Worm (Caenorhabditis elegans) whole organism, L4 larva: ENCODE measurements around the gene tmed-12.
"Not testable (repeated sequence)": the region's sequence is repeated elsewhere in the genome, so short reads cannot be mapped to it uniquely, and the experiment has no call there.

Experiments
- D1046.2 ChIP-seq: fragments of 200-800 bp; sonication (Bioruptor generic); IDR thresholded peaks from 2 replicates; pipeline ENCODE4 v1.3.6; 2022; ENCODE audit warnings: missing genetic modification characterization, missing compliant biosample characterization
- F26F4.8 ChIP-seq: fragments of 200-800 bp; sonication (Bioruptor generic); conservative IDR thresholded peaks from 2 replicates; pipeline ENCODE4 v1.3.6; 2022; ENCODE audit warnings: missing genetic modification characterization, missing compliant biosample characterization
- Y48G9A.11 ChIP-seq: fragments of 200-800 bp; sonication (Bioruptor generic); IDR thresholded peaks from 2 replicates; pipeline ENCODE4 v1.3.6; 2022; ENCODE audit warnings: missing genetic modification reagents, missing genetic modification characterization, missing compliant biosample characterization
- Y75B8A.6 ChIP-seq: fragments of 200-800 bp; sonication (Bioruptor generic); IDR thresholded peaks from 2 replicates; pipeline ENCODE4 v1.3.6; 2022; ENCODE audit warnings: missing genetic modification reagents, missing genetic modification characterization, missing compliant biosample characterization
- ces-1 ChIP-seq: fragments of 150-350 bp; sonication (generic microtip); optimal IDR thresholded peaks from 4 replicates; lab custom pipeline; 2014; ENCODE audit warnings: missing biosample characterization, missing genetic modification reagents, missing genetic modification characterization
- dmd-9 ChIP-seq: fragments of 200-800 bp; sonication (Bioruptor generic); IDR thresholded peaks from 2 replicates; pipeline ENCODE4 v1.3.6; 2022; ENCODE audit warnings: missing genetic modification reagents, missing genetic modification characterization, missing compliant biosample characterization
- dpl-1 ChIP-seq: fragments of 150-350 bp; optimal IDR thresholded peaks from 2 replicates; lab custom pipeline; 2014; ENCODE audit warnings: missing biosample characterization, missing genetic modification reagents, missing genetic modification characterization
- duxl-1 ChIP-seq: sonication (generic microtip); optimal IDR thresholded peaks from 2 replicates; lab custom pipeline; 2016; ENCODE audit warnings: mild to moderate bottlenecking, missing genetic modification characterization, moderate library complexity, missing compliant biosample characterization; ENCODE audit not compliant: poor library complexity
- hmg-1.1 ChIP-seq: fragments of 200-800 bp; sonication (Bioruptor generic); IDR thresholded peaks from 2 replicates; pipeline ENCODE4 v1.3.6; 2022; ENCODE audit warnings: missing genetic modification reagents, missing genetic modification characterization, missing compliant biosample characterization
- lin-29 ChIP-seq: fragments of 200-800 bp; sonication (Bioruptor generic); IDR thresholded peaks from 2 replicates; pipeline ENCODE4 v1.3.6; 2022; ENCODE audit warnings: missing genetic modification reagents, missing genetic modification characterization, missing compliant biosample characterization
- lin-38 ChIP-seq: fragments of 200-800 bp; sonication (Bioruptor generic); IDR thresholded peaks from 2 replicates; pipeline ENCODE4 v1.3.6; 2022; ENCODE audit warnings: missing genetic modification reagents, missing genetic modification characterization, missing compliant biosample characterization
- lsy-2 ChIP-seq, 2 experiments: fragments of 150-350 bp in 1 of 2; sonication (generic microtip) in 1 of 2; optimal IDR thresholded peaks; 2 replicates each; lab custom pipeline; 2014 to 2017; ENCODE audit warnings: missing biosample characterization in 2 of 2, missing genetic modification characterization in 2 of 2
- mxl-3 ChIP-seq: fragments of 200-800 bp; sonication (Bioruptor generic); optimal IDR thresholded peaks from 2 replicates; lab custom pipeline; 2018; ENCODE audit warnings: mild to moderate bottlenecking, missing genetic modification characterization, missing compliant biosample characterization
- nhr-11 ChIP-seq: fragments of 150-350 bp; optimal IDR thresholded peaks from 2 replicates; lab custom pipeline; 2014; ENCODE audit warnings: missing biosample characterization, missing genetic modification characterization
- nhr-25 ChIP-seq: sonication (generic microtip); optimal IDR thresholded peaks from 2 replicates; lab custom pipeline; 2017; ENCODE audit warnings: missing genetic modification characterization, mild to moderate bottlenecking, missing compliant biosample characterization, antibody characterized with exemption, moderate library complexity, borderline replicate concordance; ENCODE audit not compliant: insufficient read depth
- nhr-42 ChIP-seq: fragments of 200-800 bp; sonication (Bioruptor generic); IDR thresholded peaks from 2 replicates; pipeline ENCODE4 v1.3.6; 2022; ENCODE audit warnings: missing genetic modification characterization, missing compliant biosample characterization
- nhr-6 ChIP-seq: fragments of 150-350 bp; optimal IDR thresholded peaks from 2 replicates; lab custom pipeline; 2014; ENCODE audit warnings: missing biosample characterization, missing genetic modification characterization
- nhr-77 ChIP-seq: fragments of 150-350 bp; optimal IDR thresholded peaks from 2 replicates; lab custom pipeline; 2014; ENCODE audit warnings: missing biosample characterization, missing genetic modification characterization
- pha-4 ChIP-seq, 2 experiments: fragments of 150-350 bp in 1 of 2; fragments of 200-800 bp in 1 of 2; sonication (Bioruptor generic) in 1 of 2; IDR thresholded peaks in 1 of 2; optimal IDR thresholded peaks in 1 of 2; 2 replicates each; pipeline versions ENCODE4 v1.3.6 to Lab custom; 2014 to 2022; ENCODE audit warnings: missing genetic modification characterization in 2 of 2, missing genetic modification reagents in 2 of 2, missing biosample characterization in 1 of 2, missing compliant biosample characterization in 1 of 2
- saeg-2 ChIP-seq: fragments of 200-800 bp; sonication (Bioruptor generic); IDR thresholded peaks from 2 replicates; pipeline ENCODE4 v1.3.6; 2022; ENCODE audit warnings: missing genetic modification reagents, missing genetic modification characterization, missing compliant biosample characterization
- set-16 ChIP-seq: fragments of 200-800 bp; sonication (Bioruptor generic); IDR thresholded peaks from 2 replicates; pipeline ENCODE4 v1.3.6; 2022; ENCODE audit warnings: missing genetic modification reagents, missing genetic modification characterization, missing compliant biosample characterization
- spr-1 ChIP-seq: sonication (generic microtip); optimal IDR thresholded peaks from 2 replicates; lab custom pipeline; 2016; ENCODE audit warnings: mild to moderate bottlenecking, missing genetic modification characterization, missing compliant biosample characterization
- tra-1 ChIP-seq: fragments of 200-800 bp; sonication (Bioruptor generic); IDR thresholded peaks from 2 replicates; pipeline ENCODE4 v1.3.6; 2022; ENCODE audit warnings: missing genetic modification reagents, missing genetic modification characterization, missing compliant biosample characterization
- unc-130 ChIP-seq: sonication (generic microtip); optimal IDR thresholded peaks from 2 replicates; lab custom pipeline; 2016; ENCODE audit warnings: missing genetic modification reagents, missing genetic modification characterization, missing compliant biosample characterization
- unc-62 ChIP-seq, 3 experiments: fragments of 150-350 bp in 1 of 3; sonication (generic microtip); optimal IDR thresholded peaks in 2 of 3; peaks in 1 of 3; 1 replicate in 1 of 3; 2 replicates in 2 of 3; lab custom pipeline; 2014 to 2017; ENCODE audit warnings: missing biosample characterization in 3 of 3, missing genetic modification characterization in 3 of 3, missing genetic modification reagents in 3 of 3, missing genotype in 1 of 3
- vab-7 ChIP-seq: fragments of 200-800 bp; sonication (Bioruptor generic); IDR thresholded peaks from 2 replicates; pipeline ENCODE4 v1.3.6; 2022; ENCODE audit warnings: missing genetic modification reagents, missing genetic modification characterization, missing compliant biosample characterization
- zag-1 ChIP-seq: fragments of 150-350 bp; optimal IDR thresholded peaks from 2 replicates; lab custom pipeline; 2014; ENCODE audit warnings: missing biosample characterization, missing genetic modification characterization
- zip-11 ChIP-seq: fragments of 200-800 bp; sonication (Bioruptor generic); IDR thresholded peaks from 2 replicates; pipeline ENCODE4 v1.3.6; 2022; ENCODE audit warnings: missing genetic modification characterization, missing compliant biosample characterization

The tmed-12 gene

ce11 chrX:161592-161991 is 1.3 kb downstream of the tmed-12 start:
- 0 out of 2 replicates have a peak, but pooled peaks have one; percentile 18 for TF ChIP-seq dmd-9 (GFP tag; lab: Robert Waterston, UW)

- TF ChIP-seq dpl-1 (GFP tag; lab: Kevin White, UChicago), result no peak
- peak in 1 of 2 experiments; percentile 47 for TF ChIP-seq unc-62 (GFP tag; optimal IDR thresholded peaks at IDR 0.05 in 1 of 2; lab: Kevin White, UChicago)
- no peak for TF ChIP-seq unc-62 (tag; optimal IDR thresholded peaks at IDR 0.05; lab: Kevin White, UChicago)
Observed at ce11 chrX:147824-148223, 15.1 kb downstream of the tmed-12 start, which contains the start of gene Y73B3A.11. TSS of gene Y73B3A.11 (plus strand) at chrX:148124.

ce11 chrX:146832-147231 is 16.1 kb downstream of the tmed-12 start:
- TF ChIP-seq unc-62 (GFP tag; optimal IDR thresholded peaks at IDR 0.05 in 1 of 2; lab: Kevin White, UChicago) (peak in 1 of 2 experiments; percentile 90), unc-62 (tag; optimal IDR thresholded peaks at IDR 0.05; lab: Kevin White, UChicago) (no peak), lin-29 (GFP tag; lab: Robert Waterston, UW) (0 out of 2 replicates have a peak, but pooled peaks have one; percentile 52), hmg-1.1 (no peak), zip-11 (no peak)

DNA sequence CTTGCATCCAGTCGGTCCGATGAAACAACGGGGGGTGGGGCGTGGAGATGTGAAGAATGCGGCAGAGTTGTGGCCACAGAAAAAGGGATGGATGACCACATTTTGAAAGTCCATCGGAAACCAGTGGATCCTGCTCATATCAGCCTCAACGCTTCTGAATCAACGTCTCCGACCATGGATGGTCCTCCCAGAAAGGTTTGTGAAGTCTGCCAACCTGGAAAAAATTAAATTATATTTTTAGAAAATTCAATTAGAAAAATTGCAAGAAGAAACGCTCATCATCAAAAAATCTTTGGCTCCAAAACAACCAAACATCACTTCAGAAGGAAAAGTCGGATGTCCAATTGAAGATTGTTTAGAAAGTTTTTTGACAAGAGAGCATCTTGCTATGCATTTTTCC is 21.8 kb downstream of the tmed-12 start, which contains the start of gene Y73B3A.8:
Y73B3A.8 (minus strand) TSS at position 101 of the 400 bp plus-strand sequence.
- no peak for TF ChIP-seq spr-1 (tag; lab: Kevin White, UChicago)
- no peak for TF ChIP-seq saeg-2 (GFP tag; lab: Robert Waterston, UW)
- TF ChIP-seq, all 104 proteins: peak for 0

ce11 chrX:119363-119762 is 43.6 kb downstream of the tmed-12 start, which contains the start of gene fbxa-16:
TSS of gene fbxa-16 (plus strand) at chrX:119663.
- not testable (repeated sequence) for TF ChIP-seq Y75B8A.6 (GFP tag; lab: Robert Waterston, UW); nhr-25 (tag; lab: Kevin White, UChicago); pha-4 (GFP tag; IDR thresholded peaks at IDR 0.05; lab: Robert Waterston, UW); pha-4 (tag; optimal IDR thresholded peaks at IDR 0.05; lab: Kevin White, UChicago)

DNA sequence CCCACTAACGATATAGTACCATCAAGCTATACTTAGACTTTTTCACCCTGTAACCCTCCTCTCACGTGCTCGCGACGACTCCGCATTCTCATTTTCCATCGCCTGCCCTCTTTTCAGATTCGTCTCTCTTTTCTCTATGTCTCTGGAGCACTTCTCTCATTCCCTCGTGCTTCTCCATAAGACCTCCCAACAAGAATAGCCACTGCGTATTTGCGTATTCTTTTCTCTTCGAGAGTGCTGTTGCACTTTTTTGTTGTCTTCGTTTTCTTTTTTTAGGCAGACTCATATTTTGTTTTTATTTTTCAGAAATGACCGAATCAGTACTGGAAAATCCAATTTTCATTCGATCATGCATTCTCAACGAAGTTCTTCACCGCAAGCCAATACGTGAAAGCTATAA is 45.9 kb downstream of the tmed-12 start, which contains the start of gene fbxa-222:
fbxa-222 (plus strand) TSS at position 301 of the 400 bp plus-strand sequence.
- no peak for TF ChIP-seq Y48G9A.11 (GFP tag; lab: Robert Waterston, UW)
- no peak for TF ChIP-seq lin-38 (GFP tag; lab: Robert Waterston, UW)
- TF ChIP-seq unc-130 (GFP tag; lab: Kevin White, UChicago), result no peak
- no peak for TF ChIP-seq dmd-9 (GFP tag; lab: Robert Waterston, UW)
- TF ChIP-seq nhr-6 (tag; lab: Kevin White, UChicago), result no peak
- TF ChIP-seq set-16 (GFP tag; lab: Robert Waterston, UW), result no peak
- TF ChIP-seq zag-1 (tag; lab: Kevin White, UChicago), result no peak
- no peak for TF ChIP-seq D1046.2
- no peak for TF ChIP-seq nhr-42
- TF ChIP-seq nhr-77 (tag; lab: Kevin White, UChicago), result no peak
- no peak for TF ChIP-seq nhr-11
- TF ChIP-seq lsy-2 (tag; optimal IDR thresholded peaks at IDR 0.05; lab: Kevin White, UChicago), result no peak
- TF ChIP-seq saeg-2 (GFP tag; lab: Robert Waterston, UW), result no peak
- no peak for TF ChIP-seq vab-7 (GFP tag; lab: Robert Waterston, UW)
- no peak for TF ChIP-seq tra-1
- no peak for TF ChIP-seq mxl-3 (GFP tag; lab: Kevin White, UChicago)

DNA sequence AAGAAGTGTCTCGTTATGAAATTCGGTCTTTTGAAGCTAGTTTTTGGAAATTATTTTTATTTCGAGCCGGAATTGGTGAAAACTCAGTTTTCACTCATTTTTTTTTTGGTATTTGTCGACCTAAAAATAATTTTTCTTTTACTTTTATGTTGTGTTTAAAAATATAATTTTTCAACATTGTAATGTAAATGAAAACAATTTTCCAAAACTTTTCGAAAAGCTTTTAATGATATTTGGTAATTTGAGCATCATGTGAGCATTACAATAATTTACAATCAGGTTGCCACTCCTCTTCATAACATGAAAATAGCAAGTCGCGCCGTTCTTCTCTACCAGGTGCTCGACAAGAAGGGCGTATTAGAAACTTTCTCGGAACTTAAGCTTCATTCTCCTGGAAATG is 48.5 kb downstream of the tmed-12 start, which contains the start of gene fbxa-221:
fbxa-221 (plus strand) TSS at position 301 of the 400 bp plus-strand sequence.
- TF ChIP-seq ces-1, F26F4.8, duxl-1: not testable (repeated sequence)
